Worm (Caenorhabditis elegans) whole organism, L2 larva: Measurements from ENCODE around the gene C01G12.7.

Source experiments
- mdl-1 ChIP-seq, 2 experiments: fragments of 150-350 bp in 1 of 2; sonication (generic microtip) in 1 of 2; optimal IDR thresholded peaks; 2 replicates each; lab custom pipeline; 2017; ENCODE audit warnings: missing biosample characterization in 2 of 2, missing genetic modification characterization in 2 of 2
- nhr-237 ChIP-seq: fragments of 150-350 bp; optimal IDR thresholded peaks from 2 replicates; lab custom pipeline; 2014; ENCODE audit warnings: missing biosample characterization, missing genetic modification characterization
- nhr-25 ChIP-seq: fragments of 150-350 bp; sonication (generic microtip); optimal IDR thresholded peaks from 3 replicates; lab custom pipeline; 2014; ENCODE audit warnings: missing biosample characterization, missing genetic modification characterization
- nhr-77 ChIP-seq: fragments of 150-350 bp; optimal IDR thresholded peaks from 2 replicates; lab custom pipeline; 2014; ENCODE audit warnings: missing biosample characterization, missing genetic modification characterization
- sem-4 ChIP-seq: fragments of 150-350 bp; optimal IDR thresholded peaks from 2 replicates; lab custom pipeline; 2014; ENCODE audit warnings: missing biosample characterization, missing genetic modification reagents, missing genetic modification characterization
- ztf-11 ChIP-seq: sonication (generic microtip); optimal IDR thresholded peaks from 2 replicates; lab custom pipeline; 2017; ENCODE audit warnings: missing biosample characterization, missing genetic modification characterization
- ztf-4 ChIP-seq: fragments of 150-350 bp; optimal IDR thresholded peaks from 2 replicates; lab custom pipeline; 2014; ENCODE audit warnings: missing biosample characterization, missing genetic modification characterization

- TF ChIP-seq sem-4 (tag; lab: Kevin White, UChicago) = no peak
- no peak for TF ChIP-seq nhr-237 (tag; lab: Kevin White, UChicago)
- no peak for TF ChIP-seq ztf-4 (tag; lab: Kevin White, UChicago)
- TF ChIP-seq nhr-77 (tag; lab: Kevin White, UChicago) = no peak
- no peak for TF ChIP-seq ztf-11 (tag; lab: Kevin White, UChicago)
- no peak for TF ChIP-seq nhr-25
- TF ChIP-seq mdl-1 (tag; optimal IDR thresholded peaks at IDR 0.05; lab: Kevin White, UChicago) = no peak
Measured at ce11 chrII:14615735-14616134, 24.0 kb upstream of the C01G12.7 start, which contains the start of gene mltn-9.
